Fruit fly (Drosophila melanogaster): ENCODE results near the gene Npc2d.

Gene Npc2d

DNA sequence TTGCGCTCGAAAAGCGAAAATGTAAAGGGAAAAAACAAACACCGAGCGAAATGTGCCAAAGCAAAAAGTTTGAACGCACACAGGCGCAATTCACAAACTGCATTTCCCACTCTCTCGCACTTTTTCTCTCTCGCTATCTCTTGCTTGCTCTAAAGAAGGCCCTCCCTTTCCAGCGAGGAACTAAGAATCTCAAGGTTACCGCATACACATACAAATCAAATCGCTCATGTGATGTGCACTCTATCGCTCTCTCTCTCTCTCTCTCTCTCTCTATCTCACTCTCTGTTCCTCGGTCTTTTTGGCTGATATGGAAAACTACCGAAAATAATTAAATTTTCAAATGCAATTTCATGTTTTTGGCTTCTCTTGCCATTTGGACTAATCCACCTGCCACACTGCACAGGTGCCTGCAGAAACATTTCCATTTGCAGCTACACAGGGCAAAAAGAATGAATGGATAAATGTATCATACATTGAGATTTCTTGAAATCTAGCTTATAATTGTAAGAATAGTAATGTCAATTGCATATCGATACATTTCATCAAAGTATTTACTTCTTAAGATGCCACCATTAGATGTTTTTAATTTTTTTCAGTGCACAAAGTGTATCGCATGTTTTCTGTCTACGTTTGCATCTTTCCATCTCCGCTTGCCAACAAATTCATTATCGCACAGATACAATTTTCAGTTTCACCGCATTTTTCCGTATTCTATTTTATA lies 23.5 kb upstream of the Npc2d start (continued):
- no peak for TF ChIP-seq CG8924 (tag; optimal IDR thresholded peaks at IDR 0.05)
- TF ChIP-seq CG32772 (GFP tag; IDR thresholded peaks at IDR 0.05), result no peak
- TF ChIP-seq CG31388 (GFP tag; optimal IDR thresholded peaks at IDR 0.05), result no peak
- no peak for TF ChIP-seq TFAM (GFP tag; optimal IDR thresholded peaks at IDR 0.05)
- no peak for TF ChIP-seq CG6765 (GFP tag; optimal IDR thresholded peaks at IDR 0.05)
- no peak for TF ChIP-seq pzg (GFP tag; optimal IDR thresholded peaks at IDR 0.05)
- TF ChIP-seq CG16815 (GFP tag; optimal IDR thresholded peaks at IDR 0.05), result no peak
- TF ChIP-seq Chrac-16 (GFP tag; optimal IDR thresholded peaks at IDR 0.05), result peak; percentile 11
- TF ChIP-seq ap (GFP tag; IDR thresholded peaks at IDR 0.05), result no peak
- TF ChIP-seq CG2199 (GFP tag; IDR thresholded peaks at IDR 0.05), result no peak
- no peak for TF ChIP-seq CG18011 (GFP tag; optimal IDR thresholded peaks at IDR 0.05)
- TF ChIP-seq Ravus (GFP tag; IDR thresholded peaks at IDR 0.05), result no peak
- no peak for TF ChIP-seq Hey (tag; optimal IDR thresholded peaks at IDR 0.05)
- TF ChIP-seq knrl (GFP tag; IDR thresholded peaks at IDR 0.05; ENCODE audit: partially characterized antibody), result no peak
- peak; percentile 17 for TF ChIP-seq Meics (GFP tag; optimal IDR thresholded peaks at IDR 0.05)
- peak; percentile 33 for TF ChIP-seq Camta (GFP tag; optimal IDR thresholded peaks at IDR 0.05)
- TF ChIP-seq dpn (GFP tag; optimal IDR thresholded peaks at IDR 0.05), result peak in 1 of 2 experiments; percentile 4
- TF ChIP-seq NC2α (GFP tag; optimal IDR thresholded peaks at IDR 0.05), result no peak
- no peak for TF ChIP-seq Bgb (GFP tag; IDR thresholded peaks at IDR 0.05; ENCODE audit: partially characterized antibody)
- no peak for TF ChIP-seq CG6654 (GFP tag; optimal IDR thresholded peaks at IDR 0.05)
- no peak for TF ChIP-seq toy (GFP tag; IDR thresholded peaks at IDR 0.05)
- peak; percentile 26; the same call in 1 of the 3 replicates for TF ChIP-seq Aef1 (GFP tag; IDR thresholded peaks at IDR 0.05)
- TF ChIP-seq CG17912 (GFP tag; optimal IDR thresholded peaks at IDR 0.05), result no peak
- peak; percentile 38 for TF ChIP-seq nmo (GFP tag; optimal IDR thresholded peaks at IDR 0.05)
- TF ChIP-seq CG2889 (GFP tag; IDR thresholded peaks at IDR 0.05), result no peak
- no peak for TF ChIP-seq Ets97D (GFP tag; optimal IDR thresholded peaks at IDR 0.05)
- no peak for TF ChIP-seq rib (GFP tag; IDR thresholded peaks at IDR 0.05)
- TF ChIP-seq CG14667 (GFP tag; IDR thresholded peaks at IDR 0.05), result no peak
- TF ChIP-seq CG9932 (GFP tag; IDR thresholded peaks at IDR 0.05), result no peak
- TF ChIP-seq Atf6 (GFP tag; IDR thresholded peaks at IDR 0.05), result no peak
- TF ChIP-seq Scr (GFP tag; IDR thresholded peaks at IDR 0.05; ENCODE audit: partially characterized antibody), result no peak
- peak; percentile 27 for TF ChIP-seq dmrt11E (tag; optimal IDR thresholded peaks at IDR 0.05)
- TF ChIP-seq B-H2 (GFP tag; optimal IDR thresholded peaks at IDR 0.05), result no peak
- TF ChIP-seq eyg (GFP tag; optimal IDR thresholded peaks at IDR 0.05), result no peak
- TF ChIP-seq CG5953 (GFP tag; IDR thresholded peaks at IDR 0.05), result no peak
- TF ChIP-seq CG4404 (GFP tag; IDR thresholded peaks at IDR 0.05), result no peak
- no peak for TF ChIP-seq CG11456 (GFP tag; IDR thresholded peaks at IDR 0.05)
- TF ChIP-seq CG14014 (GFP tag; IDR thresholded peaks at IDR 0.05), result no peak
- no peak for TF ChIP-seq lilli (GFP tag; optimal IDR thresholded peaks at IDR 0.05)
- TF ChIP-seq kah (GFP tag; optimal IDR thresholded peaks at IDR 0.05), result no peak
- TF ChIP-seq CG2678 (tag; optimal IDR thresholded peaks at IDR 0.05), result no peak
- TF ChIP-seq Max (GFP tag; optimal IDR thresholded peaks at IDR 0.05), result no peak
- no peak for TF ChIP-seq odd (GFP tag; optimal IDR thresholded peaks at IDR 0.05)
- peak; percentile 21 for TF ChIP-seq CG8478 (optimal IDR thresholded peaks at IDR 0.05)
- no peak for TF ChIP-seq CG1647 (GFP tag; optimal IDR thresholded peaks at IDR 0.05)
- TF ChIP-seq CG42726 (GFP tag; IDR thresholded peaks at IDR 0.05; ENCODE audit: partially characterized antibody), result no peak
- TF ChIP-seq CG17186 (GFP tag; optimal IDR thresholded peaks at IDR 0.05), result no peak
- no peak for TF ChIP-seq Dp (GFP tag; optimal IDR thresholded peaks at IDR 0.05)
- TF ChIP-seq Hsf (GFP tag; optimal IDR thresholded peaks at IDR 0.05), result no peak
- peak; percentile 10 to 58 for TF ChIP-seq chif (GFP tag; optimal IDR thresholded peaks at IDR 0.05)
- TF ChIP-seq ash1 (GFP tag; optimal IDR thresholded peaks at IDR 0.05), result no peak
